Fruit fly (Drosophila melanogaster) whole organism, prepupa: ENCODE measurements around the gene Nepl19.

Source experiments
- Blimp-1 ChIP-seq: fragments of 200-800 bp; sonication (Bioruptor generic); optimal IDR thresholded peaks from 3 replicates; lab custom pipeline; 2017; ENCODE audit warnings: missing biosample characterization, missing genetic modification characterization, mild to moderate bottlenecking, moderate library complexity, missing genetic modification reagents
- CG10631 ChIP-seq: fragments of 200-800 bp; sonication (Bioruptor generic); optimal IDR thresholded peaks from 2 replicates; lab custom pipeline; 2016; ENCODE audit warnings: missing biosample characterization, missing genetic modification characterization
- CG10669 ChIP-seq: fragments of 200-800 bp; sonication (Bioruptor generic); optimal IDR thresholded peaks from 3 replicates; lab custom pipeline; 2018; ENCODE audit warnings: missing biosample characterization, mild to moderate bottlenecking, missing genetic modification characterization, moderate library complexity
- CG11294 ChIP-seq: fragments of 200-800 bp; sonication (Bioruptor generic); IDR thresholded peaks from 2 replicates; pipeline ENCODE4 v1.3.6; 2022; ENCODE audit warnings: missing biosample characterization, missing genetic modification characterization
- CG11762 ChIP-seq: fragments of 200-800 bp; sonication (Bioruptor generic); optimal IDR thresholded peaks from 3 replicates; lab custom pipeline; 2016; ENCODE audit warnings: missing biosample characterization, missing genetic modification characterization; ENCODE audit not compliant: insufficient read depth
- CG11902 ChIP-seq: fragments of 200-800 bp; sonication (Bioruptor generic); optimal IDR thresholded peaks from 3 replicates; lab custom pipeline; 2016; ENCODE audit warnings: missing biosample characterization, missing genetic modification characterization
- CG15336 ChIP-seq: fragments of 200-800 bp; sonication (Bioruptor generic); IDR thresholded peaks from 2 replicates; pipeline ENCODE4 v1.3.6; 2022; ENCODE audit warnings: missing biosample characterization, missing genetic modification characterization
- CG1621 ChIP-seq: fragments of 200-800 bp; sonication (Bioruptor generic); optimal IDR thresholded peaks from 3 replicates; lab custom pipeline; 2018; ENCODE audit warnings: missing biosample characterization, mild to moderate bottlenecking, missing genetic modification characterization
- CG3032 ChIP-seq: fragments of 200-800 bp; optimal IDR thresholded peaks from 2 replicates; lab custom pipeline; 2019; ENCODE audit warnings: missing biosample characterization, mild to moderate bottlenecking, missing genetic modification characterization, moderate library complexity
- CG34406 ChIP-seq: fragments of 200-800 bp; sonication (Bioruptor generic); optimal IDR thresholded peaks from 3 replicates; lab custom pipeline; 2016; ENCODE audit warnings: missing biosample characterization, missing genetic modification characterization
- CG4318 ChIP-seq: fragments of 200-800 bp; sonication (Bioruptor generic); optimal IDR thresholded peaks from 3 replicates; lab custom pipeline; 2017; ENCODE audit warnings: missing biosample characterization, mild to moderate bottlenecking, missing genetic modification characterization
- CG6163 ChIP-seq: fragments of 200-800 bp; sonication (Bioruptor generic); IDR thresholded peaks from 3 replicates; pipeline ENCODE4 v1.3.6; 2022; ENCODE audit warnings: missing biosample characterization, missing genetic modification characterization
- CG6276 ChIP-seq: fragments of 200-800 bp; sonication (Bioruptor generic); optimal IDR thresholded peaks from 2 replicates; lab custom pipeline; 2017; ENCODE audit warnings: missing biosample characterization, mild to moderate bottlenecking, missing genetic modification characterization
- CG6792 ChIP-seq: fragments of 200-800 bp; sonication (Bioruptor generic); optimal IDR thresholded peaks from 3 replicates; lab custom pipeline; 2016; ENCODE audit warnings: missing biosample characterization, missing genetic modification characterization
- CG7368 ChIP-seq: fragments of 200-800 bp; sonication (Bioruptor generic); optimal IDR thresholded peaks from 3 replicates; lab custom pipeline; 2016; ENCODE audit warnings: missing biosample characterization, missing genetic modification characterization
- CG8119 ChIP-seq: fragments of 200-800 bp; sonication (Bioruptor generic); IDR thresholded peaks from 3 replicates; pipeline ENCODE4 v1.3.6; 2022; ENCODE audit warnings: missing biosample characterization, missing genetic modification characterization
- CG8319 ChIP-seq: fragments of 200-800 bp; sonication (Bioruptor generic); optimal IDR thresholded peaks from 3 replicates; lab custom pipeline; 2016; ENCODE audit warnings: missing biosample characterization, missing genetic modification characterization
- CG8632 ChIP-seq: fragments of 200-800 bp; sonication (Bioruptor generic); optimal IDR thresholded peaks from 3 replicates; lab custom pipeline; 2016; ENCODE audit warnings: missing biosample characterization, missing genetic modification characterization
- Eip75B ChIP-seq: fragments of 200-800 bp; sonication (Bioruptor generic); optimal IDR thresholded peaks from 3 replicates; lab custom pipeline; 2016; ENCODE audit warnings: missing biosample characterization, missing genetic modification characterization
- Eip78C ChIP-seq: fragments of 200-800 bp; sonication (Bioruptor generic); peaks from one replicate; lab custom pipeline; 2016; ENCODE audit warnings: missing biosample characterization, missing genetic modification characterization
- Eip93F ChIP-seq: fragments of 200-800 bp; sonication (Bioruptor generic); optimal IDR thresholded peaks from 2 replicates; lab custom pipeline; 2016; ENCODE audit warnings: missing biosample characterization, mild to moderate bottlenecking, missing genetic modification characterization
- Ets21C ChIP-seq: fragments of 200-800 bp; sonication (Bioruptor generic); optimal IDR thresholded peaks from 3 replicates; lab custom pipeline; 2016; ENCODE audit warnings: missing biosample characterization, missing genetic modification characterization
- Ets96B ChIP-seq: fragments of 200-800 bp; optimal IDR thresholded peaks from 2 replicates; lab custom pipeline; 2019; ENCODE audit warnings: missing biosample characterization, mild to moderate bottlenecking, missing genetic modification characterization, moderate library complexity
- Gug ChIP-seq: fragments of 200-800 bp; sonication (Bioruptor generic); IDR thresholded peaks from 2 replicates; pipeline ENCODE4 v1.3.6; 2022; ENCODE audit warnings: missing biosample characterization, missing genetic modification characterization
- Hr38 ChIP-seq: sonication (Bioruptor generic); optimal IDR thresholded peaks from 2 replicates; lab custom pipeline; 2016; ENCODE audit warnings: missing biosample characterization, missing genetic modification characterization
- Hr39 ChIP-seq: fragments of 200-800 bp; sonication (Bioruptor generic); optimal IDR thresholded peaks from 2 replicates; lab custom pipeline; 2016; ENCODE audit warnings: missing biosample characterization, missing genetic modification characterization
- Hr4 ChIP-seq: fragments of 200-800 bp; sonication (Bioruptor generic); optimal IDR thresholded peaks from 3 replicates; lab custom pipeline; 2016; ENCODE audit warnings: missing biosample characterization, missing genetic modification characterization
- Lpt ChIP-seq: fragments of 200-800 bp; sonication (Bioruptor generic); optimal IDR thresholded peaks from 3 replicates; lab custom pipeline; 2016; ENCODE audit warnings: missing biosample characterization, missing genetic modification characterization
- OdsH ChIP-seq: fragments of 200-800 bp; sonication (Bioruptor generic); optimal IDR thresholded peaks from 3 replicates; lab custom pipeline; 2016; ENCODE audit warnings: missing biosample characterization, missing genetic modification characterization
- Smox ChIP-seq: fragments of 200-800 bp; sonication (Bioruptor generic); optimal IDR thresholded peaks from 3 replicates; lab custom pipeline; 2016; ENCODE audit warnings: missing biosample characterization, missing genetic modification characterization
- Sox14 ChIP-seq: fragments of 200-800 bp; sonication (Bioruptor generic); optimal IDR thresholded peaks from 3 replicates; lab custom pipeline; 2016; ENCODE audit warnings: missing biosample characterization, missing genetic modification characterization
- Sox15 ChIP-seq: fragments of 200-800 bp; sonication (Bioruptor generic); optimal IDR thresholded peaks from 3 replicates; lab custom pipeline; 2016; ENCODE audit warnings: missing biosample characterization, missing genetic modification characterization
- achi ChIP-seq: fragments of 200-800 bp; sonication (Bioruptor generic); optimal IDR thresholded peaks from 3 replicates; lab custom pipeline; 2016; ENCODE audit warnings: missing biosample characterization, missing genetic modification characterization
- acj6 ChIP-seq: fragments of 200-800 bp; sonication (Bioruptor generic); optimal IDR thresholded peaks from 3 replicates; lab custom pipeline; 2016; ENCODE audit warnings: missing biosample characterization, missing genetic modification characterization
- cyc ChIP-seq: fragments of 200-800 bp; sonication (Bioruptor generic); optimal IDR thresholded peaks from 3 replicates; lab custom pipeline; 2016; ENCODE audit warnings: missing biosample characterization, missing genetic modification characterization
- dac ChIP-seq: fragments of 200-800 bp; sonication (Bioruptor generic); optimal IDR thresholded peaks from 2 replicates; lab custom pipeline; 2017; ENCODE audit warnings: missing biosample characterization, mild to moderate bottlenecking, missing genetic modification characterization
- dsx ChIP-seq: fragments of 200-800 bp; optimal IDR thresholded peaks from 3 replicates; lab custom pipeline; 2019; ENCODE audit warnings: missing biosample characterization, mild to moderate bottlenecking, missing genetic modification characterization, moderate library complexity; ENCODE audit not compliant: poor library complexity, severe bottlenecking
- eg ChIP-seq: fragments of 200-800 bp; sonication (Bioruptor generic); IDR thresholded peaks from 3 replicates; pipeline ENCODE4 v1.3.6; 2022; ENCODE audit warnings: missing biosample characterization, missing genetic modification characterization
- esn ChIP-seq: fragments of 200-800 bp; sonication (Bioruptor generic); optimal IDR thresholded peaks from 2 replicates; lab custom pipeline; 2016; ENCODE audit warnings: missing biosample characterization, mild to moderate bottlenecking, missing genetic modification characterization, moderate library complexity
- fd85E ChIP-seq: fragments of 200-800 bp; sonication (Bioruptor generic); optimal IDR thresholded peaks from 3 replicates; lab custom pipeline; 2016; ENCODE audit warnings: missing biosample characterization, missing genetic modification characterization
- lz ChIP-seq: fragments of 200-800 bp; sonication (Bioruptor generic); optimal IDR thresholded peaks from 3 replicates; lab custom pipeline; 2016; ENCODE audit warnings: missing biosample characterization, missing genetic modification characterization
- net ChIP-seq: fragments of 200-800 bp; sonication (Bioruptor generic); optimal IDR thresholded peaks from 3 replicates; lab custom pipeline; 2016; ENCODE audit warnings: missing biosample characterization, missing genetic modification characterization
- ss ChIP-seq, 2 experiments: fragments of 200-800 bp; sonication (Bioruptor generic); optimal IDR thresholded peaks; 2 replicates in 1 of 2; 3 replicates in 1 of 2; lab custom pipeline; 2017 to 2018; ENCODE audit warnings: mild to moderate bottlenecking in 2 of 2, missing biosample characterization in 2 of 2, missing genetic modification characterization in 2 of 2, moderate library complexity in 1 of 2
- svp ChIP-seq: fragments of 200-800 bp; sonication (Bioruptor generic); peaks from one replicate; lab custom pipeline; 2016; ENCODE audit warnings: missing biosample characterization, missing genetic modification characterization
- topi ChIP-seq: fragments of 200-800 bp; sonication (Bioruptor generic); optimal IDR thresholded peaks from 3 replicates; lab custom pipeline; 2016; ENCODE audit warnings: missing biosample characterization, missing genetic modification characterization
- vri ChIP-seq: fragments of 200-800 bp; sonication (Bioruptor generic); optimal IDR thresholded peaks from 3 replicates; lab custom pipeline; 2016; ENCODE audit warnings: missing biosample characterization, mild to moderate bottlenecking, missing genetic modification characterization

Nepl19 gene

DNA sequence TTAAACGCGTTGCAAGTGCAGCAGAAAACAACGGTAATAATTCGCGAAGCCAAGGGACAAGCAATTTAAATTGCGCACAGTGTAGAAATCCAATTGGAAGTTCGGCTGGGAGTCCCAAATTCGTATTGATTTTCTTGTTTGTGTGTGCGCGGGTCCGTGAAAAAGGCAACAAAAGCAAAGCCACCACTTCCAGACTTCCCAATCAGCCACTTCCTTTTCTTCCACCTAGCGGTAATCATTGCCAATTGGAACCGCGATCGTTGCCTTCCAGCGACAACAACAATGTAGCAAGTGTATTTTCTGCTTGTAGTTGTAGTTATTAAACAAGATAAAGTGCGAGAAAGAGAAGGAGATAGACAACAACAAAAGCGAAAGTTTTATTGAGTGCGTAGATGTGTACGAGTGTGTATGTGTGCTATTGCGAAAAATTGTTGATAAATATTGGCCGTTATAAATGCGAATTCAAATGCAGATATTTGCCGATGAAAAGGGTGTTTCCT is 34.5 kb downstream of the Nepl19 start:
- peak; percentile 90 for TF ChIP-seq dsx (GFP tag; lab: Kevin White, UChicago)
- TF ChIP-seq Eip75B = peak; percentile 10
- TF ChIP-seq CG4318 (GFP tag; lab: Kevin White, UChicago) = no peak
- peak; percentile 9 for TF ChIP-seq CG6276 (GFP tag; lab: Kevin White, UChicago)
- TF ChIP-seq Sox15 (GFP tag; lab: Kevin White, UChicago) = no peak
- TF ChIP-seq esn (GFP tag; lab: Kevin White, UChicago) = peak; percentile 48
- TF ChIP-seq CG10669 (GFP tag; lab: Kevin White, UChicago) = no peak
- TF ChIP-seq Eip78C (GFP tag; lab: Kevin White, UChicago) = peak; percentile 39
- TF ChIP-seq CG1621 (tag; lab: Kevin White, UChicago) = no peak
- TF ChIP-seq CG8319 (GFP tag; lab: Kevin White, UChicago) = no peak
- no peak for TF ChIP-seq CG34406 (GFP tag; lab: Kevin White, UChicago)
- TF ChIP-seq Blimp-1 = peak; percentile 88
- 0 out of 2 replicates have a peak, but pooled peaks have one; percentile 10 for TF ChIP-seq CG15336 (GFP tag; lab: Robert Waterston, UW)
- TF ChIP-seq Hr38 (GFP tag; lab: Kevin White, UChicago) = no peak
- 0 out of 3 replicates have a peak, but pooled peaks have one; percentile 44 for TF ChIP-seq CG8119 (GFP tag; lab: Robert Waterston, UW)
- no peak for TF ChIP-seq topi (GFP tag; lab: Kevin White, UChicago)

DNA sequence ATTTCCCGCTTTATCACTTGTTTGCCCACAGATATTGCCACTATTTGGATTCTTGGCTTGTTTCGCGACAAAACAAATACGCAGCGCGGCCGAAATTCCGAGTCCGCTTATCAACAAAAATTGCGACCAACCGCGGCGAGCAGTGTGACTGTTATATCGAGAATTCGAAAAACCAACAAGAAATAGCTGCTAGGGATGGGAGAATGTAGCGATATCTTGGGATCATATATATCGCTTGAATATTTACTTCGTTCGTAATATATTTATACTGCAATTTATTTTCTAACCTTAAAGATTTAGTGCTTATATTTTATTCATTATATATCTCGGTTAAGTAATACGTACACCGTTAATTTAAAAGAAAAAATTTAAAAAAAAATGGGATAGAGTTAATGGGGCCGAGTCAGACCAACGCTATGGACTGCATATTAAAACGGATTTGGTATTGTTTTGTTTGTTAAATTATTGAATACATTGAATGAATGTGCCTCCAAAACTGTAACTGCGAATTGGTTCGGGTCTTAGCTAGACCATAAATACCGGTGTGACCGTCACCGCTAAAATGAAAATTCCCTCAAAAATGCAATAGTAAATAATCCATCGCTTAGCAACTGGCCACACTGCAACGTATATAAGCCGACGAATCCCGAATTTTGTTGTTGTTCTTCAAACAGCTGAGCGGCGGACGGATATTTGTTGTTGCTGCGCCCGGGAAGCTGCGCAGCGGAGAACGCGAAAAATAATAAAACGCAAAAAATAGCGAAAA is 35.1 kb downstream of the Nepl19 start, which contains the start of the genes Apc and spg:
TSS of gene Apc (minus strand) at position 138 of the 766 bp plus-strand sequence.
TSS of gene spg (plus strand) at position 660 of the 766 bp plus-strand sequence.
- TF ChIP-seq CG15336 (GFP tag; lab: Robert Waterston, UW) (no peak), Ets21C (GFP tag; lab: Kevin White, UChicago) (no peak), achi (GFP tag; lab: Kevin White, UChicago) (peak; percentile 18), Smox (GFP tag; lab: Kevin White, UChicago) (no peak), Blimp-1 (no peak), CG6163 (GFP tag; lab: Robert Waterston, UW) (peak; percentile 53; the same call in 1 of the 3 replicates), ss (GFP tag; optimal IDR thresholded peaks at IDR 0.05; lab: Kevin White, UChicago) (peak; percentile 41 to 59), CG11294 (GFP tag; lab: Robert Waterston, UW) (no peak), CG1621 (tag; lab: Kevin White, UChicago) (peak; percentile 48), Hr38 (GFP tag; lab: Kevin White, UChicago) (no peak), OdsH (GFP tag; lab: Kevin White, UChicago) (peak; percentile 37), Eip75B (no peak), topi (GFP tag; lab: Kevin White, UChicago) (peak; percentile 29), CG8632 (GFP tag; lab: Kevin White, UChicago) (peak; percentile 34), CG3032 (tag; lab: Kevin White, UChicago) (peak; percentile 42), svp (GFP tag; lab: Kevin White, UChicago) (peak; percentile 80), CG6276 (GFP tag; lab: Kevin White, UChicago) (no peak), CG8319 (GFP tag; lab: Kevin White, UChicago) (no peak), Ets96B (no peak), Eip93F (GFP tag; lab: Kevin White, UChicago) (no peak), Eip78C (GFP tag; lab: Kevin White, UChicago) (peak; percentile 78), CG34406 (GFP tag; lab: Kevin White, UChicago) (no peak), net (GFP tag; lab: Kevin White, UChicago) (peak; percentile 27), acj6 (GFP tag; lab: Kevin White, UChicago) (no peak), dsx (GFP tag; lab: Kevin White, UChicago) (no peak), eg (peak; percentile 35; the same call in 1 of the 3 replicates), Hr39 (GFP tag; lab: Kevin White, UChicago) (no peak), Gug (GFP tag; lab: Robert Waterston, UW) (no peak), cyc (GFP tag; lab: Kevin White, UChicago) (no peak), Sox15 (GFP tag; lab: Kevin White, UChicago) (no peak), CG11902 (no peak), CG7368 (GFP tag; lab: Kevin White, UChicago) (no peak), CG6792 (GFP tag; lab: Kevin White, UChicago) (peak; percentile 15), Lpt (no peak), CG11762 (GFP tag; lab: Kevin White, UChicago) (no peak), CG10631 (GFP tag; lab: Kevin White, UChicago) (peak; percentile 48), vri (GFP tag; lab: Kevin White, UChicago) (peak; percentile 40), lz (GFP tag; lab: Kevin White, UChicago) (peak; percentile 10), Hr4 (GFP tag; lab: Kevin White, UChicago) (peak; percentile 31), CG4318 (GFP tag; lab: Kevin White, UChicago) (no peak), dac (GFP tag; lab: Kevin White, UChicago) (no peak), Sox14 (peak; percentile 14), CG8119 (GFP tag; lab: Robert Waterston, UW) (no peak), fd85E (no peak)
